Worm (Caenorhabditis elegans): ENCODE results near the gene Y116A8C.30.
A peak's percentile ranks its signal among the peaks of the same experiment; 100 is the strongest.

The Y116A8C.30 gene

ce11 chrIV:17088849-17089248, 14.7 kb downstream of the Y116A8C.30 start, which contains the start of gene Y116A8C.43 (continued):
- TF ChIP-seq T26A5.8 (tag; optimal IDR thresholded peaks at IDR 0.05) = no peak
- peak; percentile 23; the same call in 1 of the 2 replicates for TF ChIP-seq hmg-1.2 (GFP tag; IDR thresholded peaks at IDR 0.05)
- TF ChIP-seq chd-7 (tag; optimal IDR thresholded peaks at IDR 0.05) = no peak
- TF ChIP-seq K12H6.12 (tag; optimal IDR thresholded peaks at IDR 0.05) = no peak
- no peak for TF ChIP-seq let-526 (GFP tag; IDR thresholded peaks at IDR 0.05)
- peak; percentile 18 for TF ChIP-seq attf-5 (GFP tag; optimal IDR thresholded peaks at IDR 0.05)
- TF ChIP-seq Y67H2A.10 (GFP tag; conservative IDR thresholded peaks at IDR 0.05) = no peak
- TF ChIP-seq Y79H2A.3 (GFP tag; conservative IDR thresholded peaks at IDR 0.05) = no peak
- no peak for TF ChIP-seq somi-1 (GFP tag; optimal IDR thresholded peaks at IDR 0.05)
- TF ChIP-seq pbrm-1 (GFP tag; IDR thresholded peaks at IDR 0.05) = no peak
- TF ChIP-seq ccch-3 (GFP tag; optimal IDR thresholded peaks at IDR 0.05) = no peak
- no peak for TF ChIP-seq bed-2 (GFP tag; IDR thresholded peaks at IDR 0.05)
- TF ChIP-seq cebp-1 (GFP tag; IDR thresholded peaks at IDR 0.05) = no peak
- peak; percentile 12 for TF ChIP-seq cebp-1 (tag; optimal IDR thresholded peaks at IDR 0.05)
- no peak for TF ChIP-seq ets-4 (GFP tag; optimal IDR thresholded peaks at IDR 0.05)
- peak; percentile 67 for TF ChIP-seq hrde-1 (tag; optimal IDR thresholded peaks at IDR 0.05; ENCODE audit: borderline replicate concordance)
- peak; percentile 45 for TF ChIP-seq snpc-4 (GFP tag; optimal IDR thresholded peaks at IDR 0.05)
- TF ChIP-seq snpc-4 (tag; optimal IDR thresholded peaks at IDR 0.05) = peak in 1 of 4 experiments; percentile 88
- TF ChIP-seq let-607 (tag; optimal IDR thresholded peaks at IDR 0.05) = no peak
- no peak for TF ChIP-seq F57A8.1 (GFP tag; optimal IDR thresholded peaks at IDR 0.05)
- no peak for TF ChIP-seq lsy-27 (tag; optimal IDR thresholded peaks at IDR 0.05; ENCODE audit: borderline replicate concordance, insufficient read depth)
- no peak for TF ChIP-seq egl-18 (GFP tag; IDR thresholded peaks at IDR 0.05)
- TF ChIP-seq ama-1 (optimal IDR thresholded peaks at IDR 0.05) = no peak
- no peak for TF ChIP-seq ama-1 (GFP tag; optimal IDR thresholded peaks at IDR 0.05)
- no peak for TF ChIP-seq ceh-27 (GFP tag; optimal IDR thresholded peaks at IDR 0.05)
- TF ChIP-seq ceh-91 (GFP tag; IDR thresholded peaks at IDR 0.05) = no peak
- TF ChIP-seq attf-3 (GFP tag; conservative IDR thresholded peaks at IDR 0.05) = no peak
- TF ChIP-seq T07F8.4 (tag; optimal IDR thresholded peaks at IDR 0.05) = no peak
- TF ChIP-seq sdz-38 (tag; optimal IDR thresholded peaks at IDR 0.05) = no peak
- no peak for TF ChIP-seq efl-1 (GFP tag; optimal IDR thresholded peaks at IDR 0.05)
- no peak for TF ChIP-seq hmg-20 (GFP tag; IDR thresholded peaks at IDR 0.05)
- TF ChIP-seq dox-1 (GFP tag; IDR thresholded peaks at IDR 0.05) = no peak
- no peak for TF ChIP-seq F23B12.7 (tag; optimal IDR thresholded peaks at IDR 0.05; ENCODE audit: insufficient read depth)
- no peak for TF ChIP-seq snpc-3.4 (tag; optimal IDR thresholded peaks at IDR 0.05)
- no peak for TF ChIP-seq ztf-6 (GFP tag; IDR thresholded peaks at IDR 0.05)
- TF ChIP-seq ztf-26 (tag; optimal IDR thresholded peaks at IDR 0.05) = no peak
- no peak for TF ChIP-seq B0035.1 (tag; optimal IDR thresholded peaks at IDR 0.05)
- no peak for TF ChIP-seq atf-7 (tag; optimal IDR thresholded peaks at IDR 0.05)
- TF ChIP-seq C06A6.2 (GFP tag; conservative IDR thresholded peaks at IDR 0.05) = no peak
- no peak for TF ChIP-seq snpc-1.1 (tag; optimal IDR thresholded peaks at IDR 0.05; ENCODE audit: insufficient read depth)
- peak; percentile 26 for TF ChIP-seq ztf-18 (tag; optimal IDR thresholded peaks at IDR 0.05)
- TF ChIP-seq rpc-1 (optimal IDR thresholded peaks at IDR 0.05) = no peak
- TF ChIP-seq rpc-1 (tag; optimal IDR thresholded peaks at IDR 0.05) = no peak
- 0 out of 2 replicates have a peak, but pooled peaks have one; percentile 29 for TF ChIP-seq nfyb-1 (GFP tag; IDR thresholded peaks at IDR 0.05)
- TF ChIP-seq ceh-79 (tag; optimal IDR thresholded peaks at IDR 0.05) = no peak
- peak; percentile 65; the same call in 1 of the 2 replicates for TF ChIP-seq ekl-4 (GFP tag; IDR thresholded peaks at IDR 0.05)
- TF ChIP-seq nhr-27 (tag; optimal IDR thresholded peaks at IDR 0.05) = peak; percentile 8
- TF ChIP-seq F57C9.4 (tag; optimal IDR thresholded peaks at IDR 0.05) = peak; percentile 38
- TF ChIP-seq F39B2.1 (GFP tag; IDR thresholded peaks at IDR 0.05) = no peak
- no peak for TF ChIP-seq hsf-1 (GFP tag; IDR thresholded peaks at IDR 0.05)
